Fruit fly (Drosophila melanogaster) whole organism: ENCODE measurements around the gene RhoGAP68F.

Experiments used
- CG8478 ChIP-seq: fragments of >200 bp; optimal IDR thresholded peaks from 2 replicates; lab custom pipeline; 2018; ENCODE audit warnings: inconsistent platforms
- Dll ChIP-seq: fragments of >200 bp; optimal IDR thresholded peaks from 2 replicates; lab custom pipeline; 2017
- EcR ChIP-seq, 2 experiments: fragments of >200 bp; optimal IDR thresholded peaks; 2 replicates each; lab custom pipeline; 2017; ENCODE audit warnings: missing biosample characterization in 2 of 2, missing genetic modification characterization in 2 of 2, missing genetic modification reagents in 2 of 2
- pan ChIP-seq: fragments of >200 bp; optimal IDR thresholded peaks from 2 replicates; lab custom pipeline; 2017
- psq ChIP-seq: fragments of >200 bp; optimal IDR thresholded peaks from 2 replicates; lab custom pipeline; 2017
- usp ChIP-seq: fragments of >200 bp; optimal IDR thresholded peaks from 2 replicates; lab custom pipeline; 2017; ENCODE audit warnings: missing biosample characterization, missing genetic modification characterization, mixed read lengths

RhoGAP68F gene

DNA sequence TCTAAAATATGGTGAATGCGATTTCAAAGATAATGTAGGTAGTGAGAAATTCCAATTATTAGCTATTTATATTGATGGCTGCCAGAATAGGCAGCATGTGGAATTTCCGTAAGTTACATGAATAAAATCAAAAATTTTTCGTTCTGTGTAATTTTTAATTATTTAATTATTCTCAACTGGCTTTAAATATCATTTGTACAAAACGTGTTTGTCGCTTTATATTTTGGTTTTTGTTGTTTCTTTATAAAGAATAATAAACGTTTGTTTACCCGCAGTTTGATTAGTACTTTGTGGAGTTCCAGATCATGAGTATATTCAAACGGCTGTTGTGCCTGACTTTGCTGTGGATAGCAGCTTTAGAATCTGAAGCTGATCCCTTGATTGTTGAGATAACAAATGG lies 51.8 kb downstream of the RhoGAP68F start, which contains the start of gene Est-P:
Gene Est-P (plus strand): TSS at position 301 of the 400 bp plus-strand sequence.
- no peak for TF ChIP-seq Dll (lab: Kevin White, UChicago)
- no peak for TF ChIP-seq EcR (GFP tag; optimal IDR thresholded peaks at IDR 0.05; lab: Kevin White, UChicago)
- no peak for TF ChIP-seq pan (lab: Kevin White, UChicago)
- TF ChIP-seq usp (GFP tag; lab: Kevin White, UChicago) = no peak
- no peak for TF ChIP-seq CG8478 (lab: Kevin White, UChicago)
- no peak for TF ChIP-seq psq
